Worm (Caenorhabditis elegans) whole organism, late embryonic: ENCODE measurements around the gene cyp-35B1.

Source experiments
- pha-4 ChIP-seq: fragments of 150-350 bp; optimal IDR thresholded peaks from 2 replicates; lab custom pipeline; 2018; ENCODE audit warnings: missing biosample characterization, missing genetic modification reagents, missing genetic modification characterization
- unc-86 ChIP-seq: sonication (generic microtip); optimal IDR thresholded peaks from 2 replicates; lab custom pipeline; 2016; ENCODE audit warnings: missing genetic modification characterization, missing compliant biosample characterization

DNA sequence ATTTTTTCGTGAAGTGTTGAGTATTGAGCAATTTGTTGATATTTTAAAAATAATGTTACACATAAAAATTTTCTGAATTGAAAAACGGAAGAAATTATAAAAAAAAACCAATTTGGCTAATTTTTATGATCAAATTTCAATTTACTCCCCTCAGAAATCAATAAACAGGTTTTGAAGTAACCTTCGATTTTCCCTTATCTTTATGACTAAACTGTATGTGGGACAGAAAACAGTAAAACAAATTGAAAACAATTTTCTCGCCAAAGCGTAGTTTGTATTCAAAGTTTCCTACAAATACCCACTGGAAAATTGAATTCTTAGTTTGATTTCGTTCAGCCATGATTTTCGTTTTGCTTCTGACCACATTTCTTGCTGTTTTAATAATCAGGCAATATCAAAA, at the start of gene cyp-35B1:
- TF ChIP-seq pha-4 (tag; lab: Kevin White, UChicago) = no peak
- no peak for TF ChIP-seq unc-86
